Worm (Caenorhabditis elegans) whole organism, young adult: ENCODE data around the gene rdl-1.

Experiments used
- F49E8.2 ChIP-seq: sonication (generic microtip); optimal IDR thresholded peaks from 3 replicates; lab custom pipeline; 2017; ENCODE audit warnings: missing genetic modification characterization, mild to moderate bottlenecking, missing compliant biosample characterization, antibody characterized with exemption, moderate library complexity; ENCODE audit not compliant: insufficient read depth
- bed-1 ChIP-seq: fragments of 200-800 bp; sonication (Bioruptor generic); IDR thresholded peaks from 2 replicates; pipeline ENCODE4 v1.3.6; 2022; ENCODE audit warnings: missing genetic modification reagents, missing genetic modification characterization, missing compliant biosample characterization
- madf-6 ChIP-seq: fragments of 200-800 bp; sonication (Bioruptor generic); IDR thresholded peaks from 2 replicates; pipeline ENCODE4 v1.3.6; 2022; ENCODE audit warnings: missing genetic modification reagents, missing genetic modification characterization, missing compliant biosample characterization
- nhr-80 ChIP-seq: sonication (generic microtip); optimal IDR thresholded peaks from 2 replicates; lab custom pipeline; 2016; ENCODE audit warnings: missing genetic modification characterization, missing compliant biosample characterization
- unc-130 ChIP-seq: sonication (generic microtip); optimal IDR thresholded peaks from 2 replicates; lab custom pipeline; 2016; ENCODE audit warnings: missing genetic modification reagents, missing genetic modification characterization, missing compliant biosample characterization

DNA sequence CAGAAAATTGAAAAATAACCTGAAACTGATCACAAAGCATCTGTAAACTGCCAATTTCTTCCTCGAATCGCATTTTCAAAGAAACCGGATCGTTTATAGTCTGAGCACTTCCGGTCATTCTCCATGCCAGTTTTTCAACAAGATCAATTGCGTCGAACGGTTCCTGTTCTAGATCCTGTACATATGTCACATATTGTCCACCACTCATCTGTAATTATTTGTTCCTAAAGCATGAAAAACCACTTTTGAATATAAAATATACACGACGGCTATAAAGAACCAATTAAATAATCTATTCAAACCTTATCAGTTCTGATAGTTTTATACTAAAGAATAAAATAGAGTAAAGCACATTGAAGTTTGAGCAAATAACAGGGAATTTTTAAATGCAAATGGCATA, 12.2 kb upstream of the rdl-1 start, which contains the start of gene sec-10:
- TF ChIP-seq bed-1 (GFP tag; lab: Robert Waterston, UW) (no peak), madf-6 (GFP tag; lab: Robert Waterston, UW) (peak; percentile 16; the same call in 1 of the 2 replicates), nhr-80 (no peak), F49E8.2 (tag; lab: Kevin White, UChicago) (no peak), unc-130 (no peak)
